Worm (Caenorhabditis elegans): ENCODE results near the gene D2023.6.

The D2023.6 gene

ce11 chrV:11862817-11863216 is 35.7 kb downstream of the D2023.6 start, which contains the start of gene R13H4.6:
R13H4.6 (plus strand) TSS chrV:11863117.
- TF ChIP-seq ama-1 (optimal IDR thresholded peaks at IDR 0.05) (no peak), tbx-37 (GFP tag; conservative IDR thresholded peaks at IDR 0.05) (no peak), F13C5.2 (tag; optimal IDR thresholded peaks at IDR 0.05) (no peak), ets-7 (tag; optimal IDR thresholded peaks at IDR 0.05) (no peak), hnd-1 (tag; optimal IDR thresholded peaks at IDR 0.05) (no peak), sea-1 (GFP tag; conservative IDR thresholded peaks at IDR 0.05) (no peak), tbx-11 (GFP tag; IDR thresholded peaks at IDR 0.05) (no peak), scrt-1 (GFP tag; IDR thresholded peaks at IDR 0.05) (no peak), flt-1 (GFP tag; IDR thresholded peaks at IDR 0.05) (no peak), aly-1 (tag; optimal IDR thresholded peaks at IDR 0.05) (no peak), hmg-4 (GFP tag; optimal IDR thresholded peaks at IDR 0.05) (no peak), ceh-13 (GFP tag; optimal IDR thresholded peaks at IDR 0.05) (no peak), tra-4 (tag; optimal IDR thresholded peaks at IDR 0.05) (no peak), hmbx-1 (tag; optimal IDR thresholded peaks at IDR 0.05) (no peak), ceh-36 (tag; optimal IDR thresholded peaks at IDR 0.05) (no peak)

- TF ChIP-seq pes-1 (GFP tag; IDR thresholded peaks at IDR 0.05) (no peak), ama-1 (optimal IDR thresholded peaks at IDR 0.05) (no peak), ceh-13 (GFP tag; optimal IDR thresholded peaks at IDR 0.05) (no peak), B0310.2 (tag; optimal IDR thresholded peaks at IDR 0.05) (no peak), tbx-37 (GFP tag; conservative IDR thresholded peaks at IDR 0.05) (no peak), ceh-36 (tag; optimal IDR thresholded peaks at IDR 0.05) (no peak)
These were observed 41.0 kb downstream of the D2023.6 start, which contains the start of gene R13H4.7 for ce11 chrV:11868142-11868541. R13H4.7 (minus strand) TSS chrV:11868242.

- no peak for TF ChIP-seq ceh-13 (GFP tag; optimal IDR thresholded peaks at IDR 0.05)
- TF ChIP-seq tra-4 (tag; optimal IDR thresholded peaks at IDR 0.05) = no peak
- no peak for TF ChIP-seq hnd-1 (tag; optimal IDR thresholded peaks at IDR 0.05)
- TF ChIP-seq B0310.2 (tag; optimal IDR thresholded peaks at IDR 0.05) = no peak
- TF ChIP-seq tbx-11 (GFP tag; IDR thresholded peaks at IDR 0.05) = no peak
- TF ChIP-seq hmbx-1 (tag; optimal IDR thresholded peaks at IDR 0.05) = no peak
- TF ChIP-seq ama-1 (optimal IDR thresholded peaks at IDR 0.05) = no peak
- no peak for TF ChIP-seq hmg-4 (GFP tag; optimal IDR thresholded peaks at IDR 0.05)
- no peak for TF ChIP-seq aly-1 (tag; optimal IDR thresholded peaks at IDR 0.05)
- no peak for TF ChIP-seq tbx-37 (GFP tag; conservative IDR thresholded peaks at IDR 0.05)
- TF ChIP-seq ceh-36 (tag; optimal IDR thresholded peaks at IDR 0.05) = no peak
- TF ChIP-seq flt-1 (GFP tag; IDR thresholded peaks at IDR 0.05) = no peak
- TF ChIP-seq pes-1 (GFP tag; IDR thresholded peaks at IDR 0.05) = no peak
These were observed 47.9 kb downstream of the D2023.6 start, which contains the start of gene sulp-4 for ce11 chrV:11875060-11875459. sulp-4 (plus strand) TSS chrV:11875360.

ce11 chrV:11876657-11877056 is 49.5 kb downstream of the D2023.6 start:
- no peak for TF ChIP-seq tbx-11 (GFP tag; IDR thresholded peaks at IDR 0.05)

Data from whole organism, early embryonic.